Worm (Caenorhabditis elegans) whole organism, mixed stage, embryonic: Measurements from ENCODE around the gene W04G3.13.

Experiments used
- M03D4.4 ChIP-seq: sonication (generic microtip); optimal IDR thresholded peaks from 2 replicates; lab custom pipeline; 2017; ENCODE audit warnings: mild to moderate bottlenecking, missing genetic modification characterization, missing compliant biosample characterization
- bed-3 ChIP-seq: fragments of 200-800 bp; sonication (Bioruptor generic); optimal IDR thresholded peaks from 3 replicates; lab custom pipeline; 2018; ENCODE audit warnings: mild to moderate bottlenecking, missing genetic modification characterization, moderate library complexity, missing compliant biosample characterization
- ceh-39 ChIP-seq: fragments of 150-350 bp; optimal IDR thresholded peaks from 2 replicates; lab custom pipeline; 2014; ENCODE audit warnings: missing biosample characterization, missing genetic modification characterization
- ceh-43 ChIP-seq: fragments of 200-800 bp; sonication (Bioruptor generic); optimal IDR thresholded peaks from 2 replicates; lab custom pipeline; 2018; ENCODE audit warnings: mild to moderate bottlenecking, missing genetic modification characterization, moderate library complexity, missing compliant biosample characterization
- ceh-83 ChIP-seq: fragments of 200-800 bp; sonication (Bioruptor generic); optimal IDR thresholded peaks from 2 replicates; lab custom pipeline; 2018; ENCODE audit warnings: mild to moderate bottlenecking, missing genetic modification characterization, missing compliant biosample characterization
- ces-1 ChIP-seq: fragments of 150-350 bp; optimal IDR thresholded peaks from 2 replicates; lab custom pipeline; 2014; ENCODE audit warnings: missing biosample characterization, missing genetic modification reagents, missing genetic modification characterization
- cnd-1 ChIP-seq: fragments of 200-800 bp; sonication (Bioruptor generic); optimal IDR thresholded peaks from 2 replicates; lab custom pipeline; 2018; ENCODE audit warnings: mild to moderate bottlenecking, missing genetic modification characterization, missing compliant biosample characterization
- drap-1 ChIP-seq: fragments of 200-800 bp; sonication (Bioruptor generic); optimal IDR thresholded peaks from 3 replicates; lab custom pipeline; 2018; ENCODE audit warnings: mild to moderate bottlenecking, missing genetic modification characterization, missing compliant biosample characterization
- elt-1 ChIP-seq: sonication (generic microtip); optimal IDR thresholded peaks from 2 replicates; lab custom pipeline; 2017; ENCODE audit warnings: missing genetic modification characterization, mild to moderate bottlenecking, missing compliant biosample characterization, antibody characterized with exemption, moderate library complexity, borderline replicate concordance; ENCODE audit not compliant: insufficient read depth
- elt-3 ChIP-seq: fragments of 150-350 bp; optimal IDR thresholded peaks from 2 replicates; lab custom pipeline; 2014; ENCODE audit warnings: missing biosample characterization, missing genetic modification characterization
- ham-2 ChIP-seq: fragments of 200-800 bp; sonication (Bioruptor generic); optimal IDR thresholded peaks from 2 replicates; lab custom pipeline; 2018; ENCODE audit warnings: mild to moderate bottlenecking, missing genetic modification characterization, missing compliant biosample characterization
- hlh-1 ChIP-seq: fragments of 150-350 bp; optimal IDR thresholded peaks from 2 replicates; lab custom pipeline; 2014; ENCODE audit warnings: missing biosample characterization, missing genetic modification reagents, missing genetic modification characterization
- lin-13 ChIP-seq: fragments of 150-350 bp; optimal IDR thresholded peaks from 2 replicates; lab custom pipeline; 2014; ENCODE audit warnings: missing biosample characterization, missing genetic modification characterization
- lin-32 ChIP-seq: fragments of 200-800 bp; sonication (Bioruptor generic); optimal IDR thresholded peaks from 2 replicates; lab custom pipeline; 2018; ENCODE audit warnings: mild to moderate bottlenecking, missing genetic modification characterization, missing compliant biosample characterization
- lsy-2 ChIP-seq: fragments of 150-350 bp; optimal IDR thresholded peaks from 2 replicates; lab custom pipeline; 2014; ENCODE audit warnings: missing biosample characterization, missing genetic modification characterization
- mep-1 ChIP-seq: fragments of 150-350 bp; optimal IDR thresholded peaks from 2 replicates; lab custom pipeline; 2017; ENCODE audit warnings: missing biosample characterization, missing genetic modification reagents, missing genetic modification characterization, inconsistent platforms
- mls-2 ChIP-seq: sonication (generic microtip); optimal IDR thresholded peaks from 2 replicates; lab custom pipeline; 2016; ENCODE audit warnings: mild to moderate bottlenecking, missing genetic modification characterization, moderate library complexity, missing compliant biosample characterization
- nhr-12 ChIP-seq: fragments of 150-350 bp; optimal IDR thresholded peaks from 2 replicates; lab custom pipeline; 2014; ENCODE audit warnings: missing biosample characterization, missing genetic modification characterization
- nhr-2 ChIP-seq: fragments of 150-350 bp; optimal IDR thresholded peaks from 2 replicates; lab custom pipeline; 2014; ENCODE audit warnings: missing biosample characterization, missing genetic modification characterization
- nhr-28 ChIP-seq: fragments of 150-350 bp; optimal IDR thresholded peaks from 2 replicates; lab custom pipeline; 2014; ENCODE audit warnings: missing biosample characterization, missing genetic modification characterization
- pha-4 ChIP-seq: fragments of 150-350 bp; optimal IDR thresholded peaks from 2 replicates; lab custom pipeline; 2018; ENCODE audit warnings: missing biosample characterization, missing genetic modification reagents, missing genetic modification characterization
- sem-2 ChIP-seq: fragments of 200-800 bp; sonication (Bioruptor generic); optimal IDR thresholded peaks from 2 replicates; lab custom pipeline; 2018; ENCODE audit warnings: mild to moderate bottlenecking, missing genetic modification characterization, missing compliant biosample characterization
- snpc-4 ChIP-seq: fragments of 150-350 bp; optimal IDR thresholded peaks from 2 replicates; lab custom pipeline; 2014; ENCODE audit warnings: missing biosample characterization, missing genetic modification characterization
- sptf-1 ChIP-seq: sonication (generic microtip); optimal IDR thresholded peaks from 2 replicates; lab custom pipeline; 2017; ENCODE audit warnings: mild to moderate bottlenecking, missing genetic modification characterization, moderate library complexity, missing compliant biosample characterization
- tbx-8 ChIP-seq: fragments of 200-800 bp; sonication (Bioruptor generic); optimal IDR thresholded peaks from 2 replicates; lab custom pipeline; 2018; ENCODE audit warnings: mild to moderate bottlenecking, missing genetic modification characterization, moderate library complexity, missing compliant biosample characterization
- unc-120 ChIP-seq: sonication (generic microtip); optimal IDR thresholded peaks from 2 replicates; lab custom pipeline; 2017; ENCODE audit warnings: missing genetic modification characterization, missing compliant biosample characterization; ENCODE audit not compliant: poor library complexity, severe bottlenecking
- unc-39 ChIP-seq: fragments of 150-350 bp; optimal IDR thresholded peaks from 2 replicates; lab custom pipeline; 2014; ENCODE audit warnings: missing biosample characterization, missing genetic modification characterization
- unc-62 ChIP-seq: fragments of 150-350 bp; optimal IDR thresholded peaks from 2 replicates; lab custom pipeline; 2014; ENCODE audit warnings: missing biosample characterization, missing genetic modification reagents, missing genetic modification characterization
- zip-8 ChIP-seq: fragments of 150-350 bp; optimal IDR thresholded peaks from 2 replicates; lab custom pipeline; 2014; ENCODE audit warnings: missing biosample characterization, missing genetic modification characterization

Gene W04G3.13

DNA sequence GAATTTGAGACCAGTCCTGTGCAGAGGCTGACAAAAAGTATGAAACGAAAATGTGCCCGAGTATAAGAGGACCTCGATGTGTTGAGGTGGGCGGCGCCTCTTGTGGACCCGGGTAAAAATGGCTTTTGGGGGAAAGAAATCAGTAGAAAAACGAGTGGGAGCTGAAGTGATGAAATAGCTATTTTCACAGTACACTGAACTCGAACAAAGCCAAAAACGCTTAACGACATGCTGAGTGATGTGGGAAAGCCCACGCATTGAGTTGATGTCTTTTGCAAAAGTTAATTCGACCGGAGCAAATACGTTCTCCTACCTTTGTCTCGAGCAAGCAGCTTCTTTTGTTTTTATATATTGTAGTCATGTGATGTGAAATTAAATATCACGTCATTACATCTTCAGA is 37.2 kb upstream of the W04G3.13 start, which contains the start of gene nlp-66:
TSS of gene nlp-66 (minus strand) at position 101 of the 400 bp plus-strand sequence.
- TF ChIP-seq tbx-8 (GFP tag; lab: Kevin White, UChicago) (no peak), ham-2 (no peak), ceh-39 (tag; lab: Kevin White, UChicago) (no peak), lin-13 (tag; lab: Kevin White, UChicago) (no peak), nhr-12 (tag; lab: Kevin White, UChicago) (no peak), sptf-1 (tag; lab: Kevin White, UChicago) (no peak), unc-120 (tag; lab: Kevin White, UChicago) (no peak), snpc-4 (tag; lab: Kevin White, UChicago) (no peak)
- TF ChIP-seq, all 35 proteins: peak for 0

DNA sequence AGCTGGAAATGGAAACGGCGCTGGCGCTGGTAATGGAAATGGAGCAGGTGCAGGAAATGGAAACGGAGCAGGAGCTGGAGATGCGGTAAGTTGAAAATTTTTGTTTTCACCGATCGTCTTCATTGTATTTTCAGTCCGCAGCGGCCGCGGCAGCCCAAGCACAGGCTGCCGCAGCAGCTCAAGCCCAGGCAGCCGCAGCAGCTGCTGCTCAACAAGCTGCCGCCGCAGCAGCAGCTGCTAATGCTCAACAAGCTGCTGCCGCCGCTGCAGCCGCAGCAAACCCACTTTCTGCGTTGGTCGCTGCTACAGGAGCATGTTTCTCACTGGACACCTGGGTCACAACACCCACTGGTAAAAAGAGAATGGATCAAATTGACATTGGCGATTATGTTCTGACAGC is 34.9 kb upstream of the W04G3.13 start:
- TF ChIP-seq drap-1 (GFP tag; lab: Kevin White, UChicago) (no peak), nhr-2 (tag; lab: Kevin White, UChicago) (no peak), nhr-28 (tag; lab: Kevin White, UChicago) (no peak), sptf-1 (tag; lab: Kevin White, UChicago) (no peak)

DNA sequence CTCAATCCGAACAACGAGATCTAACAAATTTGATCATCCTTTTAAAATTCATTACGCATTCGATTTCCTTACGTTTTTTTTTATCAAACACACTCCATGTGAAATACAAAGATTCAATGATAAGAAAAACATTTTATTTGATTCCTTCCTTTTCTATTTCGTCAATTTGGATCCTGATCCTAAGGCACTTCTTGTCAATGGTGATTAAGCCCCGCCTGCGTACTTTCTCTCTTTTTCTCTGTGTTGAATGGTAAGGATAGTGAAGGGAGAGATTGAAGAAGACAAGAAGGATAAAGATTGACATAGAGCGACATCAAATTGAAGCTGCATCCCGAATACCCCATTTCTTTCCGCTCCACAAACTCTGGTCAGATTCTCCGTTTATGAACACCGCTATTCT is 29.6 kb upstream of the W04G3.13 start, which contains the start of gene grd-1:
TSS of gene grd-1 (plus strand) at position 241 of the 400 bp plus-strand sequence.
- no peak for TF ChIP-seq nhr-2 (tag; lab: Kevin White, UChicago)
- no peak for TF ChIP-seq unc-62
- TF ChIP-seq lsy-2 (tag; lab: Kevin White, UChicago), result no peak
- no peak for TF ChIP-seq cnd-1 (tag; lab: Kevin White, UChicago)
- no peak for TF ChIP-seq pha-4 (tag; lab: Kevin White, UChicago)
- TF ChIP-seq elt-1 (tag; lab: Kevin White, UChicago), result no peak
- TF ChIP-seq sem-2 (GFP tag; lab: Kevin White, UChicago), result no peak
- TF ChIP-seq elt-3 (tag; lab: Kevin White, UChicago), result no peak
- TF ChIP-seq ham-2, result no peak
- TF ChIP-seq zip-8 (tag; lab: Kevin White, UChicago), result no peak
- TF ChIP-seq unc-120 (tag; lab: Kevin White, UChicago), result no peak
- no peak for TF ChIP-seq mls-2
- no peak for TF ChIP-seq lin-32 (GFP tag; lab: Kevin White, UChicago)
- no peak for TF ChIP-seq mep-1 (tag; lab: Kevin White, UChicago)
- no peak for TF ChIP-seq ceh-83 (GFP tag; lab: Kevin White, UChicago)

DNA sequence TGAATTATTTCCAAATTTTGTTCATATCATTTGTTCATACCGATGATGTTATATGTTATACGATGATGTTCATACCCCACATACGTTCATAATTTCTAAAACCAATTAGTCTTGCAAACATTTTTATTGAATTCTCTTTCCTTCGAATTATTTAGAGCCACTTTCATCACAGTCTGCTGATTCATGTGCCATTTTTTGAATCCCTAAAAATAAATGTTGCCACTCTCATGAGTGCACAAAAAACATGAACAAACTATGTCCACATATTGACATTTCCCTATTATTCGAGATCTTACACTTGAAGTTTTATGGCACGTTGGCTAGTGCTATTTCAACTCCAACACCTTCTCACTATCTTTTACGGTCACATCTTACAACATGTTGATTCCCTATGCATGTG is 27.5 kb upstream of the W04G3.13 start, which contains the start of gene clc-17:
TSS of gene clc-17 (plus strand) at position 301 of the 400 bp plus-strand sequence.
- TF ChIP-seq cnd-1 (tag; lab: Kevin White, UChicago) (no peak), unc-39 (tag; lab: Kevin White, UChicago) (no peak), hlh-1 (no peak), bed-3 (GFP tag; lab: Kevin White, UChicago) (no peak), sptf-1 (tag; lab: Kevin White, UChicago) (no peak)

DNA sequence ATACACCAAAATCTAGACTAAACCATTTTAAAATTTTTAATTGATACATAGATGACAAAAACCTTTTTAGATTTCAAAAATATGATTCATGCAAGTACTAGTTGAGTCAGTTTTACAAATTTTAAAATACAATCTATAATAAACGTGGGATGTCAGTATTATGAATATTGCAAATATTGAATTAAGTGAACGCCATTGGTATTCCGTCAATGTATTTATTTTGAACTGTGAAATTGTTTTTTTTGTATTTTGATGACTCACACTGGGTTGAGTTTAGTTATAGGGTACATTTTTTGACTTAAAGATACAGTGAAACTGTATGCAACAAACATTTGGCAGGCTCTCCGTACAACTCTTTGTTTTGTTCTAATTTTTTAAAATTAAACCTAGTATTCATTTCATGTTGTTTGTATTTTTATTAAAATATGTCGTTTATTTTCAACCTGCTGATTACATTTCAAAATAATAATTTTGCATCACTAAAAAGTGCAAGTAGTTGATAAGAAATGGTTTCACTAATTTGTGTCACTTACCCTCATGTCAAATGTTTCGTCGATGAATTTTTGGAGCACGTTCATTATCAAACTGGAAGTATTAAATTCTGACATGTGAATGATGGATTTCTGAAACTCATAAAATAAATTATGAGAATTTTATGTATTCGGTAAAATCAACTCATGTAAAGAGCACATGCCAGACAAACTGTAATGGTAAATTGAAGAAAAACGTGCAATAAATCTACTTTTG is 25.5 kb upstream of the W04G3.13 start, which contains the start of gene W02H3.1:
TSS of gene W02H3.1 (minus strand) at position 578 of the 747 bp plus-strand sequence.
- no peak for TF ChIP-seq ceh-39 (tag; lab: Kevin White, UChicago)
- no peak for TF ChIP-seq ces-1 (GFP tag; lab: Kevin White, UChicago)
- no peak for TF ChIP-seq ham-2
- no peak for TF ChIP-seq mep-1 (tag; lab: Kevin White, UChicago)
- TF ChIP-seq unc-120 (tag; lab: Kevin White, UChicago), result no peak
- no peak for TF ChIP-seq snpc-4 (tag; lab: Kevin White, UChicago)

DNA sequence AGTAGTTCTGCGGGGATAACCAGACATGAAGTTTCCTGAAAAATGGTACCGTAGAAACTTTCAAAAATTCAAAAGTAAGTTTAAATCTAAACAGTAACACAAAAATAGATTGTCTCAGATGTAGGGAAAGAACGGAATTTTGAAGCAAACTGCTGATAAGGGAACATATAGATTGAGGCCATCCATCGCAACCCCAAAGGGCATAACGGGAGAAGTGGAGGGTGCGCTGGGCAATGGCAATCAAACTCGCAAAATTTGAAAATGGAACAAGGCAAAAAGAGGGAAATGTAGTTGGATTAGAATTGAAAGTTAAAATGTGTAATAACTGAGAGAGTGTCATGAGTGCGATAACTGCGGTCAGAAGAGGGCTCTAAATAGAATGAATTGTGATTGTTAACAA is 23.6 kb upstream of the W04G3.13 start:
- TF ChIP-seq pha-4 (tag; lab: Kevin White, UChicago) (no peak), mep-1 (tag; lab: Kevin White, UChicago) (no peak), ham-2 (no peak), lsy-2 (tag; lab: Kevin White, UChicago) (no peak), lin-32 (GFP tag; lab: Kevin White, UChicago) (no peak), unc-39 (tag; lab: Kevin White, UChicago) (no peak), M03D4.4 (tag; lab: Kevin White, UChicago) (no peak), bed-3 (GFP tag; lab: Kevin White, UChicago) (no peak), ceh-43 (no peak), drap-1 (GFP tag; lab: Kevin White, UChicago) (no peak), elt-1 (tag; lab: Kevin White, UChicago) (no peak), ceh-39 (tag; lab: Kevin White, UChicago) (no peak), lin-13 (tag; lab: Kevin White, UChicago) (no peak), unc-62 (no peak), elt-3 (tag; lab: Kevin White, UChicago) (no peak), nhr-28 (tag; lab: Kevin White, UChicago) (no peak), sem-2 (GFP tag; lab: Kevin White, UChicago) (no peak), tbx-8 (GFP tag; lab: Kevin White, UChicago) (no peak), unc-120 (tag; lab: Kevin White, UChicago) (no peak), ceh-83 (GFP tag; lab: Kevin White, UChicago) (no peak)
- TF ChIP-seq, all 35 proteins: peak for 0
